Fruit fly (Drosophila melanogaster): ENCODE measurements around the gene CG14397.

DNA sequence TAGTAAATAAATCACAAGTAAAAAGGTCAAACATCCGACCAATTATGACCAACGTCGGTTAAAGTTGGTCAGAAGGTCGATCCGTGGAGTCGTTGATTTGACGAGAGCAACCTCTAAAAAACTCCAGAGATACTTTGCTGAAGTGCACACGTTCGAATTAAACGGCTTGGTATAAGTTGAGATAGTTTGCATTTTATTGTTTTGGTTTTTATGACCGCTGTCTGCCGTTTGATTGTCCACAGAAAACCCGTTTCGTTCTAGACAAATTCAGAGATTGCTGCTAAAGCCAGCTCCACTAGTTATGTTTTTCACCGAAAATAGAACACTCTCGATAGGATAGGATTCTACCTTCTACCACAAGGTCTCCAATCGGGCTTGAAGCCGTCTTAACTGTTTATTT lies 17.2 kb upstream of the CG14397 start:
- no peak for TF ChIP-seq NfI (GFP tag; optimal IDR thresholded peaks at IDR 0.05)
- no peak for TF ChIP-seq CG6854 (GFP tag; optimal IDR thresholded peaks at IDR 0.05)
- no peak for TF ChIP-seq CG11504 (tag; optimal IDR thresholded peaks at IDR 0.05)
- TF ChIP-seq CG8290 (GFP tag; optimal IDR thresholded peaks at IDR 0.05) = no peak
- TF ChIP-seq CG8290 (tag; optimal IDR thresholded peaks at IDR 0.05) = no peak
- no peak for TF ChIP-seq lola (GFP tag; optimal IDR thresholded peaks at IDR 0.05)
- TF ChIP-seq sr (GFP tag; IDR thresholded peaks at IDR 0.05) = no peak
- TF ChIP-seq nau (GFP tag; optimal IDR thresholded peaks at IDR 0.05) = no peak
- no peak for TF ChIP-seq gcm (GFP tag; optimal IDR thresholded peaks at IDR 0.05)
- TF ChIP-seq Hr3 (GFP tag; optimal IDR thresholded peaks at IDR 0.05) = no peak

Data from whole organism, embryonic.